Worm (Caenorhabditis elegans): ENCODE results near the gene Y53F4B.19.

Gene Y53F4B.19

DNA sequence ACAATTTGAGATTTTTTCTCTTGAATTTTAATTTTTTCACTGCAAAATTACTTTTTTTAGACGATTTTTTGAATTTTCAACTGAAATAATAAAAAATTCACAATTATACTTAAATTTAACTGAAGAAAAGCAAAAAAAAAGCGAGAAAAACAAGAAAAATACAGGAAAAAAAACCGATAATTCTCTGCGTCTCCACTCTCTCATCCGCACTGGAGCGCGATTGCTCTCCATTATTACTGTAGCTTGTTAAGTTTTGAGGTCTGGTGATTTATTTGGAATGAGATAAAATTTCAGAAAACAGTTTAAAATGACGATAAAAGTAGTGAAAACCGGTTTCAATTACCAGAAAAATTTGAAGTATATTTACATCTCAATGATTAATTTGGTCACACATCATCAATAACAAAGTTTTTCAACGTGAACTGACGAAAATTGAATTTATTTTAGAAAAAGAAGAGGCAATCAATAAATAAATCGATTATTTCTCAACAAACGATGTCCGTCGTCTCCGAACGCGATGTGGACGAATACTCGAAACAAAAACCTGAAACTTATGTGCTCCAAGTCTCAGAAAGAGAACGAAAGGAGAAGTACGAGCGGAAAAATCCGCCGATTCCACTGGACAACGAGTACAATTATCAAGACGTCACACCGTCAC is at the start of gene Y53F4B.19:
Gene Y53F4B.19 (plus strand): TSS at position 157 of the 658 bp plus-strand sequence.
- TF ChIP-seq unc-62 (GFP tag; optimal IDR thresholded peaks at IDR 0.05): no peak

- no peak for TF ChIP-seq unc-62 (GFP tag; optimal IDR thresholded peaks at IDR 0.05)
Observed at ce11 chrII:15037782-15038181, 39.0 kb upstream of the Y53F4B.19 start, which contains the start of gene Y53F4B.14. Gene Y53F4B.14 (plus strand): TSS chrII:15037991.

DNA sequence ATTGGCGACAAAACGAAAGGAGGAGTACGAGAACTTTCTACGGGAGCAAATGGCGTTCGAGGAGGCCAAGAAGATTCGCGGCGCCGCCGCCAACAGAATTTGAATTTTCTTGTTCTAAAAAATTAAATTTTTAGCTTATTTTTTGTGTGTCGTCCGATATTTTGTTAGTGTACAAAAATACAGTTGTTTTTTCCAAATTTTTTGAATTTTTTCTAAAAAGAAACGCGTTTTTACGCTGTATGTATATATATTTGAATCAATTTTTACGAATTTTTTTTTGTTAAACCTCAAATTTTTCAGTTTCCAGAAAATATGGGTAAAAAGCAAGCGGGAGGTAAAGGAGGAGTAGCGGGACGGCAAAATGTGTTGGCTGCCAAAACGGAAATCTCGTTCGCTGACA is 37.6 kb upstream of the Y53F4B.19 start, which contains the start of gene trip-4:
Gene trip-4 (plus strand): TSS at position 301 of the 400 bp plus-strand sequence.
- no peak for TF ChIP-seq unc-62 (GFP tag; optimal IDR thresholded peaks at IDR 0.05)

DNA sequence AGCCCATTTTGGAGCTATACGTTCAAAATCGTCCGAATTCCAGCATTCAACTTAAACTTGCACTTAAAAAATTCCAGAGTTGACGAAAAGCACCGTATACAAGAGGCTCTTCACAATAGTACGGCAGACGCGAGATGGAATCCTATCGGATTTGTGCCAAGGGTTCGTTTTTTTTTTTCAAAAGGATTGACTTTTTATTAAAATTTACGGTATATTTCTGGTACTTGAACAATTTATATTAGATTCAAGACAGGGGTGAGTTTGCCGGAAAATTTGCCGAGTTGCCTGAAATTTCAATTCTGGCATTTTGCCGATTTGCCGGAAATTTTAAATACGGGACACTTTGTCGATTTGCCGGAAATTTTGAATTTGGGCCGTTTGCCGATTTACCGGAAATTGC is 34.4 kb upstream of the Y53F4B.19 start:
- TF ChIP-seq unc-62 (GFP tag; optimal IDR thresholded peaks at IDR 0.05): no peak

DNA sequence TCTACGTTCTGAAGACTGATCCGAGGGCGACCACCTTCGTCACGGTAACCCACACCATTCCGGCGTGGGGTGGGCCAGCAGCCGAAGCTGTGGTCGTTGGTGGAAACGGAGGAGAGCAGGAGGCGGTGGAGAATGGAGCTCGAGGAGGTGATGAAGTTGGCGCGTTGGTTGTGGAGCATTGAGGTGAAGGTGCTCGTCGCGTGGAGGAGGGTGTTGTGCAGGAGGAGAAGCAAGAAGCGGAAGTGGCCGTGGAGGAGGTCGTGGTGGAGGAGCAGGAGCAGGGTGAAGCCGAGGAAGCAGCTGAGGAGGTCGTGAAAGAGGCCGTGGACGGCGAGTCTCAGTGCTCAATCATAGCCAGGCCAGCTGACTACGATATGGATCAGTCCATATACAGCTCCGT is 18.5 kb upstream of the Y53F4B.19 start, which contains the start of gene Y53F4B.17:
Gene Y53F4B.17 (plus strand): TSS at position 375 of the 400 bp plus-strand sequence.
- TF ChIP-seq unc-62 (GFP tag; optimal IDR thresholded peaks at IDR 0.05): no peak

DNA sequence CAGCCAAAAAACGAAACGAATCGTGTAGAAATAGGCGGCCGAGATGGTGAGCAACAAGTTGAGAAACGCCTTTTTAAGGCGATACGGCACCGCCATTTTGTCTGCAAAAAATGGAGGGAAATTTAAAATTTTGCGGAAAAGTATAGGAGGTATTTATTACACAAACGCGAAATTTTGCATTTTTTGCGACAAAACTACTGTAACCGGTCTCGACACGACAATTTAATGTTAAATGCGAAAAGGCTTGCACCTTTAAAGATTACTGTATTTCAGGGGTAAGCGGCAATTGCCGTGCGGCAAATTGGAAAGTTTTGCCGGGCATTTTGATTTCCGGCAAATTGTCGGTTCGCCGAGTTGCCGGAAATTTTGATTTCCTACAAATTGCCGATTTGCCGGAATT is 5.2 kb upstream of the Y53F4B.19 start, which contains the start of gene Y53F4B.18:
Gene Y53F4B.18 (minus strand): TSS at position 101 of the 400 bp plus-strand sequence.
- no peak for TF ChIP-seq unc-62 (GFP tag; optimal IDR thresholded peaks at IDR 0.05)

- TF ChIP-seq unc-62 (GFP tag; optimal IDR thresholded peaks at IDR 0.05): no peak
Observed at ce11 chrII:15074760-15075159, 2.0 kb upstream of the Y53F4B.19 start.

DNA sequence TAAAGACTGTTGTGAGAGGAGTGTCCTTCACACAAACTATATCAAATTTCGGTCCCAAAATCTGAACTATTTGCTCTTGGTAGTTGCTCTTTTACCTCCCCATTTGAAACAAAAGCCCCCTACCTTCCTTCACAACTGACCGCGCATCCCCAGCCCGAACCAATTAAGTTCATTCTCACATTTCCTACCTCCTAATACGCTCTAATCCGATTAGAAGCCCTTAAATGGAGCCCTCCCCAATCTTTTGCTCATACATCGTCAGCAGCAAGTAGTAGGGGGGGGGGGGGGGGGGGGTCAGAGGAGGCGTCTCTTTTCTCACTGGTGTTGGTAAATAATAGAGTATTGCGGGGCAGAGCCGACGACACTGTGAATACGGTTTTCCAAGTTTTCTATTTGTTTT is 3.8 kb downstream of the Y53F4B.19 start:
- TF ChIP-seq unc-62 (GFP tag; optimal IDR thresholded peaks at IDR 0.05): no peak

ce11 chrII:15084170-15084569 is 7.4 kb downstream of the Y53F4B.19 start, which contains the start of gene Y53F4B.20:
Gene Y53F4B.20 (plus strand): TSS chrII:15084470.
- no peak for TF ChIP-seq unc-62 (GFP tag; optimal IDR thresholded peaks at IDR 0.05)

ce11 chrII:15089086-15089895 is 12.6 kb downstream of the Y53F4B.19 start:
- no peak for TF ChIP-seq unc-62 (GFP tag; optimal IDR thresholded peaks at IDR 0.05)

DNA sequence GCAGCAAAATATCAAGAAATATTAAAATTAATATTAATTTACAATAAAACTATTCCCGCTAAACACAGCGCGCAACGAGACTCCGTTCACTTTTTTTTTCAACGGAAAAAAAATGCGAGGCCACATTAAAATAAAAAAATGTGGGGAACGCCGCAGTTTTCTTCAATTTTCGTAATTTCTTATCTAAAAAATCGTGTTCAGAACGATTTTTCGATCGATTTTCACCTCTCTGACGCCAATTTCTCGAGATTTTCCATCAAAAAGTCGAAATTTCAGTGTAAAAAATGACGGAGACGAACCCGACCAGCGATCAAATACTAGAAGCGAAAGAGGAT is 13.1 kb downstream of the Y53F4B.19 start, which contains the start of gene Y53F4B.21:
Gene Y53F4B.21 (plus strand): TSS at position 285 of the 335 bp plus-strand sequence.
- no peak for TF ChIP-seq unc-62 (GFP tag; optimal IDR thresholded peaks at IDR 0.05)

ce11 chrII:15107184-15107583 is 30.4 kb downstream of the Y53F4B.19 start:
- TF ChIP-seq unc-62 (GFP tag; optimal IDR thresholded peaks at IDR 0.05): no peak

DNA sequence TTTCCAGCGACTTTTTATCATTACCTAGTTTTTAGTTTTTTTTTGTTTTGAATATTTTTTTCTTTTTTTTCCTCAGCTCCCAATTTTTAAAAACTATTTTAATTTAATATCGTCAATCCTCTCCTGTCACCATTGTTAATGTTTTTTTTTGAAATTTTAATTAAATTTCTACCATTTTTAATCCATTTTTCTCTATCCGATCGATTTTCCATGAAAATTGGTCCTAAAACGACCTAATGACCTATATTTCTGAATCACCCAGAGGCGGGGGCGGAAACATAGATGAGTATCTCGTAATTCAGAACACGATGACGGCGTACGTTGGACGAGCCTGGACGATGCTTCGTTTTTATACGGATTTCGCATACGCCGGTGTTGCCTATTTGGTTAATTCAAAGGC is 33.1 kb downstream of the Y53F4B.19 start, which contains the start of gene Y53F4B.39:
Gene Y53F4B.39 (plus strand): TSS at position 301 of the 400 bp plus-strand sequence.
- TF ChIP-seq unc-62 (GFP tag; optimal IDR thresholded peaks at IDR 0.05): no peak

DNA sequence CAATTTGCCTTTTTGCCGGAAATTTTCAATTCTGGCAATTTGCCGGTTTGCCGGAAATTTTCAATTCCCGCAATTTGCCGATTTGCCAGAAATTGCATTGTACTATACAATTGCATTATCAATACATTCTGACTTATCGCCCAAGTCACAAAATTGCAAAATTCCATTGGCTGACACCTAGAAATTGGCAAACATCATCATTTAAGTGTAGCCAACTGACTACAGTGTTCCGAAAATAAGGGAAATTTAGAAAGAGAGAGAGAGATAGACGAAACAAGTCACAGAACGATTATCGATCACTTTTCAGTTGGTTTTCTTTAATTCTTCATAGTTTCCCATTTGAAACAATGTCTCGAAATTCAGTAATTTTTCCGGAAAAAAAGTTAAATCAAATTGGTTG is 34.6 kb downstream of the Y53F4B.19 start:
- no peak for TF ChIP-seq unc-62 (GFP tag; optimal IDR thresholded peaks at IDR 0.05)

DNA sequence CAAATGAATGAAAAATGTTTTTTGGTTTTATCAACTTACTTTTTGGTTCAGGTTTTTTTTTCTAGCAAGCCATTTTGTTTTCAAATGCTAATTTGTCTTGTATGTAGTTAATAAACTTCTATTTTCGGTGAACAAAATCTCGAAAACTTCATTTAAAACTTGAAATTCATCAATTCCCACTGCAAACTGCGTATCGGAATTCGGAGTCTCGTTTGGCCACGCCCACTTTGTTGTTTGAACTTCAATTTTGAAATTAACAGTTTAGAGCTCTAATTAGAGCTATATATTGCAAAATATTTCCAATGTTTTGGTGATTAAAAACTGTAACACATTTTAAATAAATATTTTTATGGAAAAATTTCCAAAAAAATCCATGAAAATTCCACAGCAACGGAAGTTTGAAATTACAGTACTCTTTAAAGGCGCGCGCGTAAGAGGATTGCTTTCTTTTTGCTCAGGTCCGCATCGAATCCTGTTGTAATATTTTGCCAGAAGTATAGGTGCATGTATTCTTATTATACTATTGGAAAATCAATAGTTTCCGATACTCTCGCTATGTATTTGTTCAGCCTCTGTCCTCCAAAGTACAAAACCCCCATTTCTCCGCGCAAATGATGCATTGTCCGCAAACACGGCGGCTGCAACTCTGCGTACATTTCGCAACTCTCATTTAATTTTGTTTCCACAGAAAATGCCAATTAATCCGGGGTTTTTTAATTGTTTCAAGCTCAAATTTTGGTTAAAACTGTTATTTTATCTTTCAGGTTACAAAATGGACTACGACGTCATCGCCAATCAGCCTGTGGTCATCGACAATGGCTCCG is 43.0 kb downstream of the Y53F4B.19 start, which contains the start of gene arp-1:
Gene arp-1 (plus strand): TSS at position 765 of the 824 bp plus-strand sequence.
- TF ChIP-seq unc-62 (GFP tag; optimal IDR thresholded peaks at IDR 0.05): no peak

DNA sequence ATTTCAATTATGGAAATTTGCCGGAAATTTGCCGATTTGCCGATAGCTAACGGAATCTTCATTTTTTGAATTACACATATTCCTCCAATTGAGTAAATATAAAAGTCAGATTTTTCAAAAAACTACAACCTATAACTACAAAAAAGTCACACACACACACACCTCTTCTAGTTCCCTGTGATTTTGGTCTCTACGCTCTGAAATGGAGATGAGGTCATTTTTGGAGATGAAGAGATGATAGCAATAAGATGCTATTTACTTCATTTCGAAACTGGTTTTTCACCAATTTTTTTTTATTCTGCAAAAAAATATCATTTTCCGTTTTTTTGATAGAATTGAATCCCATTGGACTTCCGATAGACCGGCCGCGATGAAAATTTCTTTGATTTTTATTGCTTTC is 47.5 kb downstream of the Y53F4B.19 start, which contains the start of gene Y53F4B.23:
Gene Y53F4B.23 (plus strand): TSS at position 312 of the 400 bp plus-strand sequence.
- no peak for TF ChIP-seq unc-62 (GFP tag; optimal IDR thresholded peaks at IDR 0.05)

Data from whole organism, dauer.